Fruit fly (Drosophila melanogaster) whole organism, embryonic: Measurements from ENCODE around the gene CG5815.
A peak's percentile ranks its signal among the peaks of the same experiment; 100 is the strongest.

Experiments
- Adf1 ChIP-seq: fragments of 200-800 bp; sonication (Bioruptor generic); IDR thresholded peaks from 2 replicates; pipeline ENCODE4 v1.3.6; 2022; ENCODE audit warnings: missing biosample characterization, missing genetic modification characterization
- Atf3 ChIP-seq: fragments of 200-800 bp; sonication (Bioruptor generic); optimal IDR thresholded peaks from 3 replicates; lab custom pipeline; 2016; ENCODE audit warnings: missing biosample characterization, missing genetic modification characterization
- Awh ChIP-seq: fragments of 200-800 bp; sonication (Bioruptor generic); IDR thresholded peaks from 2 replicates; pipeline ENCODE4, ENCODE4 v1.3.6; 2022; ENCODE audit warnings: missing biosample characterization, missing genetic modification characterization
- Bgb ChIP-seq: fragments of 200-800 bp; sonication (Bioruptor generic); IDR thresholded peaks from 2 replicates; pipeline ENCODE4 v1.3.6; 2022; ENCODE audit warnings: missing biosample characterization, missing genetic modification characterization; ENCODE audit not compliant: partially characterized antibody
- CG10462 ChIP-seq: fragments of 200-800 bp; sonication (Bioruptor generic); optimal IDR thresholded peaks from 2 replicates; lab custom pipeline; 2016; ENCODE audit warnings: missing biosample characterization, missing genetic modification characterization
- CG10543 ChIP-seq: fragments of 200-800 bp; sonication (Bioruptor generic); optimal IDR thresholded peaks from 3 replicates; lab custom pipeline; 2017; ENCODE audit warnings: missing biosample characterization, mild to moderate bottlenecking, missing genetic modification characterization, moderate library complexity
- CG11085 ChIP-seq: fragments of 200-800 bp; sonication (Bioruptor generic); IDR thresholded peaks from 2 replicates; pipeline ENCODE4 v1.3.6; 2022; ENCODE audit warnings: missing biosample characterization, missing genetic modification characterization
- CG12104 ChIP-seq: fragments of 200-800 bp; sonication (Bioruptor generic); optimal IDR thresholded peaks from 3 replicates; lab custom pipeline; 2016; ENCODE audit warnings: missing biosample characterization, missing genetic modification characterization
- CG13424 ChIP-seq: fragments of 200-800 bp; sonication (Bioruptor generic); optimal IDR thresholded peaks from 2 replicates; lab custom pipeline; 2019; ENCODE audit warnings: missing biosample characterization, mild to moderate bottlenecking, missing genetic modification characterization, moderate library complexity
- CG14441 ChIP-seq: fragments of 200-800 bp; sonication (Bioruptor generic); IDR thresholded peaks from 2 replicates; pipeline ENCODE4 v1.3.6; 2022; ENCODE audit warnings: missing biosample characterization, missing genetic modification characterization
- CG14965 ChIP-seq: fragments of 200-800 bp; sonication (Bioruptor generic); optimal IDR thresholded peaks from 2 replicates; lab custom pipeline; 2016; ENCODE audit warnings: missing biosample characterization, missing genetic modification characterization, borderline replicate concordance
- CG1647 ChIP-seq: fragments of 200-800 bp; sonication (Bioruptor generic); optimal IDR thresholded peaks from 3 replicates; lab custom pipeline; 2016; ENCODE audit warnings: missing biosample characterization, missing genetic modification characterization
- CG18764 ChIP-seq: fragments of 200-800 bp; sonication (Bioruptor generic); optimal IDR thresholded peaks from 3 replicates; lab custom pipeline; 2016; ENCODE audit warnings: missing biosample characterization, missing genetic modification characterization
- CG2202 ChIP-seq: fragments of 200-800 bp; sonication (Bioruptor generic); optimal IDR thresholded peaks from 2 replicates; lab custom pipeline; 2018; ENCODE audit warnings: missing biosample characterization, mild to moderate bottlenecking, missing genetic modification characterization
- CG2712 ChIP-seq: fragments of 200-800 bp; optimal IDR thresholded peaks from 3 replicates; lab custom pipeline; 2019; ENCODE audit warnings: missing biosample characterization, mild to moderate bottlenecking, missing genetic modification characterization, moderate library complexity
- CG30431 ChIP-seq: fragments of 200-800 bp; sonication (Bioruptor generic); optimal IDR thresholded peaks from 2 replicates; lab custom pipeline; 2017; ENCODE audit warnings: missing biosample characterization, missing genetic modification characterization
- CG3407 ChIP-seq: fragments of 200-800 bp; sonication (Bioruptor generic); optimal IDR thresholded peaks from 2 replicates; lab custom pipeline; 2018; ENCODE audit warnings: missing biosample characterization, mild to moderate bottlenecking, missing genetic modification characterization
- CG4707 ChIP-seq: fragments of 200-800 bp; sonication (Bioruptor generic); optimal IDR thresholded peaks from 2 replicates; lab custom pipeline; 2018; ENCODE audit warnings: missing biosample characterization, mild to moderate bottlenecking, missing genetic modification characterization, moderate library complexity
- CG4854 ChIP-seq: fragments of 200-800 bp; sonication (Bioruptor generic); optimal IDR thresholded peaks from 2 replicates; lab custom pipeline; 2016; ENCODE audit warnings: missing biosample characterization, missing genetic modification characterization, inconsistent platforms
- CG6175 ChIP-seq: fragments of 200-800 bp; sonication (Bioruptor generic); IDR thresholded peaks from 3 replicates; pipeline ENCODE4 v1.3.6; 2022; ENCODE audit warnings: missing biosample characterization, missing genetic modification characterization
- CG6791 ChIP-seq: fragments of 200-800 bp; sonication (Bioruptor generic); IDR thresholded peaks from 3 replicates; pipeline ENCODE4 v1.3.6; 2022; ENCODE audit warnings: missing biosample characterization, missing genetic modification characterization; ENCODE audit not compliant: partially characterized antibody
- CG6854 ChIP-seq: fragments of 200-800 bp; sonication (Bioruptor generic); optimal IDR thresholded peaks from 3 replicates; lab custom pipeline; 2017; ENCODE audit warnings: missing biosample characterization, mild to moderate bottlenecking, missing genetic modification characterization
- CG7357 ChIP-seq: fragments of 200-800 bp; sonication (Bioruptor generic); IDR thresholded peaks from 3 replicates; pipeline ENCODE4 v1.3.6; 2022; ENCODE audit warnings: missing biosample characterization, missing genetic modification characterization
- CG7745 ChIP-seq: fragments of 200-800 bp; sonication (Bioruptor generic); optimal IDR thresholded peaks from 2 replicates; lab custom pipeline; 2018; ENCODE audit warnings: missing biosample characterization, mild to moderate bottlenecking, missing genetic modification characterization, moderate library complexity
- CG7928 ChIP-seq: fragments of 200-800 bp; sonication (Bioruptor generic); optimal IDR thresholded peaks from 2 replicates; lab custom pipeline; 2017; ENCODE audit warnings: missing biosample characterization, mild to moderate bottlenecking, missing genetic modification characterization
- CG8359 ChIP-seq: fragments of 200-800 bp; sonication (Bioruptor generic); optimal IDR thresholded peaks from 2 replicates; lab custom pipeline; 2017; ENCODE audit warnings: missing biosample characterization, mild to moderate bottlenecking, missing genetic modification characterization, borderline replicate concordance
- CG9932 ChIP-seq: fragments of 200-800 bp; sonication (Bioruptor generic); IDR thresholded peaks from 2 replicates; pipeline ENCODE4 v1.3.6; 2022; ENCODE audit warnings: missing biosample characterization, missing genetic modification characterization
- Dref ChIP-seq: fragments of 200-800 bp; sonication (Bioruptor generic); IDR thresholded peaks from 2 replicates; pipeline ENCODE4 v1.3.6; 2022; ENCODE audit warnings: missing biosample characterization, missing genetic modification characterization
- Hand ChIP-seq: fragments of 200-800 bp; sonication (Bioruptor generic); optimal IDR thresholded peaks from 2 replicates; lab custom pipeline; 2017; ENCODE audit warnings: mild to moderate bottlenecking, missing biosample characterization, missing genetic modification reagents, missing genetic modification characterization
- Hey ChIP-seq: fragments of 200-800 bp; sonication (Bioruptor generic); optimal IDR thresholded peaks from 3 replicates; lab custom pipeline; 2018; ENCODE audit warnings: missing biosample characterization, mild to moderate bottlenecking, missing genetic modification characterization
- Hr39 ChIP-seq: fragments of >200 bp; optimal IDR thresholded peaks from 2 replicates; lab custom pipeline; 2017
- PHDP ChIP-seq: fragments of 200-800 bp; sonication (Bioruptor generic); optimal IDR thresholded peaks from 3 replicates; lab custom pipeline; 2018; ENCODE audit warnings: missing biosample characterization, mild to moderate bottlenecking, missing genetic modification characterization, moderate library complexity
- Pdp1 ChIP-seq, 2 experiments: fragments of 200-800 bp; sonication (Bioruptor generic); optimal IDR thresholded peaks; 3 replicates each; lab custom pipeline; 2016; ENCODE audit warnings: missing biosample characterization in 2 of 2, missing genetic modification characterization in 2 of 2, mild to moderate bottlenecking in 1 of 2, moderate library complexity in 1 of 2
- Poxn ChIP-seq: fragments of 200-800 bp; sonication (Bioruptor generic); IDR thresholded peaks from 2 replicates; pipeline ENCODE4 v1.3.6; 2022; ENCODE audit warnings: missing biosample characterization, missing genetic modification characterization
- Rfx ChIP-seq: fragments of 200-800 bp; sonication (Bioruptor generic); IDR thresholded peaks from 2 replicates; pipeline ENCODE4 v1.3.6; 2022; ENCODE audit warnings: missing biosample characterization, missing genetic modification characterization
- Six4 ChIP-seq: fragments of 200-800 bp; sonication (Bioruptor generic); optimal IDR thresholded peaks from 2 replicates; lab custom pipeline; 2016; ENCODE audit warnings: missing biosample characterization, missing genetic modification characterization
- Sry-β ChIP-seq: fragments of 200-800 bp; sonication (Bioruptor generic); optimal IDR thresholded peaks from 2 replicates; lab custom pipeline; 2018; ENCODE audit warnings: missing biosample characterization, mild to moderate bottlenecking, missing genetic modification characterization, moderate library complexity
- danr ChIP-seq: fragments of 200-800 bp; sonication (Bioruptor generic); IDR thresholded peaks from 2 replicates; pipeline ENCODE4 v1.3.6; 2022; ENCODE audit warnings: missing biosample characterization, missing genetic modification characterization
- fru ChIP-seq: fragments of >200 bp; optimal IDR thresholded peaks from 2 replicates; lab custom pipeline; 2017
- h ChIP-seq: fragments of >200 bp; optimal IDR thresholded peaks from 2 replicates; lab custom pipeline; 2017
- insv ChIP-seq, 2 experiments: fragments of 200-800 bp; sonication (Bioruptor generic); optimal IDR thresholded peaks; 3 replicates each; lab custom pipeline; 2016 to 2018; ENCODE audit warnings: missing biosample characterization in 2 of 2, missing genetic modification characterization in 2 of 2
- klu ChIP-seq: fragments of 200-800 bp; sonication (Bioruptor generic); IDR thresholded peaks from 2 replicates; pipeline ENCODE4 v1.3.6; 2022; ENCODE audit warnings: missing biosample characterization, missing genetic modification characterization
- pan ChIP-seq, 4 experiments: fragments of >200 bp in 3 of 4; fragments of 200-800 bp in 1 of 4; sonication (Bioruptor generic) in 1 of 4; optimal IDR thresholded peaks in 3 of 4; IDR thresholded peaks in 1 of 4; 2 replicates each; pipeline versions ENCODE4 v1.3.6 to Lab custom; 2017 to 2022; ENCODE audit warnings: missing biosample characterization in 2 of 4, missing genetic modification characterization in 2 of 4, mixed read lengths in 1 of 4
- prd ChIP-seq, 3 experiments: fragments of >200 bp in 2 of 3; fragments of 200-800 bp in 1 of 3; sonication (Bioruptor generic) in 1 of 3; optimal IDR thresholded peaks in 2 of 3; IDR thresholded peaks in 1 of 3; 2 replicates in 2 of 3; 3 replicates in 1 of 3; pipeline versions ENCODE4 v1.3.6 to Lab custom; 2017 to 2022; ENCODE audit warnings: missing biosample characterization in 1 of 3, missing genetic modification characterization in 1 of 3
- pros ChIP-seq: fragments of 200-800 bp; sonication (Bioruptor generic); optimal IDR thresholded peaks from 3 replicates; lab custom pipeline; 2019; ENCODE audit warnings: missing biosample characterization, mild to moderate bottlenecking, missing genetic modification characterization, moderate library complexity
- sim ChIP-seq: fragments of 200-800 bp; sonication (Bioruptor generic); IDR thresholded peaks from 2 replicates; pipeline ENCODE4 v1.3.6; 2022; ENCODE audit warnings: missing biosample characterization, missing genetic modification characterization
- trem ChIP-seq: fragments of 200-800 bp; optimal IDR thresholded peaks from 3 replicates; lab custom pipeline; 2019; ENCODE audit warnings: missing biosample characterization, mild to moderate bottlenecking, missing genetic modification characterization, moderate library complexity
- tx ChIP-seq: fragments of 200-800 bp; sonication (Bioruptor generic); optimal IDR thresholded peaks from 2 replicates; lab custom pipeline; 2016; ENCODE audit warnings: missing biosample characterization, missing genetic modification characterization
- vvl ChIP-seq: fragments of 200-800 bp; sonication (Bioruptor generic); IDR thresholded peaks from 2 replicates; pipeline ENCODE4 v1.3.6; 2022; ENCODE audit warnings: missing biosample characterization, missing genetic modification characterization

CG5815 gene

DNA sequence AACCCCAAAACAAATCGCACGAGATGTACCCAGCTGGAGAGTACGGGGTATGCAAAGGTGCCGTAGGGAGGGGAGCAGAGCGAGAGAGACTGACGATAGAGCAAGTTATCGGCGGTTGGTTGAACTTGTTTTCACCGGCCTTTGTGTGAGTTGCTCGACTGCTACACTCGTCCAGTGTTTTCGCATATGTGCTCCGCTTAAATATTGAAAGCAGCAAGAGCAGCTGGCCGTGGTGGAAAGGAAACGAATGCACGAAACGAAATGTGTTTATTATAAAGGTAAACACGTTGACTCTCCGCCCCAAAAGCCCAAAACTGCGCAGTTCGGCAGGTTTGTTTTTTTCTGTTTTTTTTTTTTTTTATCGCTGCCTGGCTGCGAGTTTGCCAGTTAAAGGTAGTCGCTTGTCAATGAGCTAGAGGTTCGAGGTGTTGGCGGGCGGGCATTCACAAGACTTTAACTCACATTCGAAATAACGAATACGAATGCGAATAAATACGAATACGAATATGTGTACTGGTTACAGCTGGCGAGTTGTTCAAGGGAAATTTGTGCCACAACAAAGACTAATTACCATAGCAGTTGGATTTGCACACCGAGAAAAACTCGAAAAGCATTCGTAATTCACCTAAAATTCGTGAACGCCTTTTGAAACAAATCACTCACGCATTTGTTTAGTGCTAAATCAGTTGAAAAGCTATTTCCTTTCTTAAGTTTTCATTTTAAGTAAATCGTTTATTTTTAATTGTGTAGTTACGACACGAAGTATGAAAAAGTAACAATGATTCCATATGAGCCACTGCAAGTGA, 17.4 kb downstream of the CG5815 start (continued):
- no peak for TF ChIP-seq CG11085
- peak; percentile 68 for TF ChIP-seq CG9932 (GFP tag; lab: Robert Waterston, UW)
- no peak for TF ChIP-seq CG8359 (GFP tag; lab: Kevin White, UChicago)
- TF ChIP-seq h (lab: Kevin White, UChicago), result no peak
- no peak for TF ChIP-seq tx (GFP tag; lab: Kevin White, UChicago)
- no peak for TF ChIP-seq CG18764 (GFP tag; lab: Kevin White, UChicago)
- no peak for TF ChIP-seq CG2202
- peak in 1 of 2 experiments; percentile 54 for TF ChIP-seq Pdp1 (GFP tag; optimal IDR thresholded peaks at IDR 0.05; lab: Kevin White, UChicago)
- TF ChIP-seq CG7745 (tag; lab: Kevin White, UChicago), result no peak
- peak; percentile 25; the same call in 1 of the 2 replicates for TF ChIP-seq CG14441 (GFP tag; lab: Robert Waterston, UW)
- no peak for TF ChIP-seq CG7928 (GFP tag; lab: Kevin White, UChicago)
- TF ChIP-seq CG30431 (GFP tag; lab: Kevin White, UChicago), result no peak
- TF ChIP-seq Hey (tag; lab: Kevin White, UChicago), result no peak
- no peak for TF ChIP-seq Bgb (GFP tag; lab: Robert Waterston, UW)
- TF ChIP-seq klu, result no peak
- TF ChIP-seq CG7357 (GFP tag; lab: Robert Waterston, UW), result no peak
- TF ChIP-seq CG1647 (GFP tag; lab: Kevin White, UChicago), result no peak
- TF ChIP-seq sim, result no peak
- TF ChIP-seq PHDP (tag; lab: Kevin White, UChicago), result no peak
- TF ChIP-seq pan (optimal IDR thresholded peaks at IDR 0.05; lab: Kevin White, UChicago), result no peak
- no peak for TF ChIP-seq pan (GFP tag; optimal IDR thresholded peaks at IDR 0.05 in 1 of 2, IDR thresholded peaks at IDR 0.05 in 1 of 2)
- peak; percentile 56; the same call in 1 of the 3 replicates for TF ChIP-seq CG6175 (GFP tag; lab: Robert Waterston, UW)
- no peak for TF ChIP-seq CG13424 (tag; lab: Kevin White, UChicago)
- TF ChIP-seq Atf3 (GFP tag; lab: Kevin White, UChicago), result no peak
- no peak for TF ChIP-seq Sry-β (GFP tag; lab: Kevin White, UChicago)
- peak; percentile 72 for TF ChIP-seq Rfx (GFP tag; lab: Robert Waterston, UW)
- no peak for TF ChIP-seq CG6791 (GFP tag; lab: Robert Waterston, UW)
- no peak for TF ChIP-seq Hr39 (lab: Kevin White, UChicago)
- no peak for TF ChIP-seq CG12104 (GFP tag; lab: Kevin White, UChicago)
- peak; percentile 33; the same call in 1 of the 2 replicates for TF ChIP-seq vvl (GFP tag; lab: Robert Waterston, UW)
- no peak for TF ChIP-seq trem (tag; lab: Kevin White, UChicago)
- TF ChIP-seq Adf1, result peak; percentile 57
- no peak for TF ChIP-seq danr (GFP tag; lab: Robert Waterston, UW)
- TF ChIP-seq CG10543 (GFP tag; lab: Kevin White, UChicago), result peak; percentile 54
- TF ChIP-seq CG2712, result no peak
- TF ChIP-seq Dref (GFP tag; lab: Robert Waterston, UW), result no peak
- no peak for TF ChIP-seq Poxn (GFP tag; lab: Robert Waterston, UW)
- no peak for TF ChIP-seq Six4 (GFP tag; lab: Kevin White, UChicago)
- no peak for TF ChIP-seq CG4854
- no peak for TF ChIP-seq pros (GFP tag; lab: Kevin White, UChicago)
- TF ChIP-seq Awh (GFP tag; lab: Robert Waterston, UW), result no peak
- no peak for TF ChIP-seq fru (lab: Kevin White, UChicago)
- TF ChIP-seq prd (optimal IDR thresholded peaks at IDR 0.05; lab: Kevin White, UChicago), result no peak
- TF ChIP-seq prd (GFP tag; IDR thresholded peaks at IDR 0.05; lab: Robert Waterston, UW), result no peak
- TF ChIP-seq CG3407 (GFP tag; lab: Kevin White, UChicago), result no peak
- TF ChIP-seq CG10462, result no peak
- no peak for TF ChIP-seq CG4707 (GFP tag; lab: Kevin White, UChicago)
- no peak for TF ChIP-seq insv (GFP tag; optimal IDR thresholded peaks at IDR 0.05; lab: Kevin White, UChicago)
- no peak for TF ChIP-seq CG14965 (GFP tag; lab: Kevin White, UChicago)
- TF ChIP-seq Hand (GFP tag; lab: Kevin White, UChicago), result no peak
- TF ChIP-seq CG6854 (GFP tag; lab: Kevin White, UChicago), result no peak
